Fruit fly (Drosophila melanogaster): ENCODE measurements around the gene CG15024.

Gene CG15024

DNA sequence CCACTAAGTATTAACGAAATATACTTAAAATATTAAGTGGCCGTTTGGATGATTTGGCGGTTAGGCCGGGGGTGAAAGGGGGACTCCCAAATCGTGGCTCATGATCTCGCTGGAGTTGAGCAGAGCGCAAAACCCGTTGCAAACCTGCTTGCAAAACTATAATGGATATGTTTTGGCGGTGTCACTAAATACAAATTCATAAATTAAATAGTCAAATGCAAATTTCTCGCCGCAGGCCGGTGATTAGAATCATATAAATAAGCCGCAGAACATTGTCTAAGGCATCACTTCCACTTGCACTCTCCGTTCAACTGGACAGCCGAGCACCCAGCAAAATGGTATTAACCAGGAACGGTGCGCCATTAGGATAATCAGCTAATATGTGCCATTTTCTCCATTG lies 18.9 kb upstream of the CG15024 start, which contains the start of gene CG11350:
CG11350 (plus strand) TSS at position 301 of the 400 bp plus-strand sequence.
- no peak for TF ChIP-seq h (optimal IDR thresholded peaks at IDR 0.05)
- TF ChIP-seq Myc (optimal IDR thresholded peaks at IDR 0.05): no peak
- TF ChIP-seq insv (optimal IDR thresholded peaks at IDR 0.05): no peak
- TF ChIP-seq Sin3A (optimal IDR thresholded peaks at IDR 0.05): no peak
- no peak for TF ChIP-seq psq (optimal IDR thresholded peaks at IDR 0.05)
- no peak for TF ChIP-seq ttk (optimal IDR thresholded peaks at IDR 0.05)

DNA sequence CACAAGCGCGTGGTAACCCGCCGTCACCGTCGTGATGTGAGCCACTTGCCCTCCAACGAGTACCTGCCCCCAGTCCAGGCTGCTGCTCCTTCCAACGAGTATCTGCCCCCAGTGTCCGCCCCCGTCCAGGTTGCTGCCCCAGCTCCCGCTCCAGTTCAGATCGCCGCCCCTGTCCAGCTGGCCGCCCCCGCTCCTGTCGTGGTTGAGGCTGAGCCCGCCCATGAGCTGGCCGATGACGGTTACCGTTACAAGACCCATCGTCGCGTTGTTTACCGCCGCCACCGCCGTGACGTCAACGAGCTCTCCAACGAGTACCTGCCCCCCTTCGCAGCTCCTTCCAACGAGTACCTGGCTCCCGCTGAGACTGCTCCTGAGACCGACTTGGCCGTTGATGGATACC lies 17.1 kb upstream of the CG15024 start:
- TF ChIP-seq insv (optimal IDR thresholded peaks at IDR 0.05) (no peak), psq (optimal IDR thresholded peaks at IDR 0.05) (no peak), ttk (optimal IDR thresholded peaks at IDR 0.05) (no peak), h (optimal IDR thresholded peaks at IDR 0.05) (no peak), Sin3A (optimal IDR thresholded peaks at IDR 0.05) (no peak), Myc (optimal IDR thresholded peaks at IDR 0.05) (no peak)

DNA sequence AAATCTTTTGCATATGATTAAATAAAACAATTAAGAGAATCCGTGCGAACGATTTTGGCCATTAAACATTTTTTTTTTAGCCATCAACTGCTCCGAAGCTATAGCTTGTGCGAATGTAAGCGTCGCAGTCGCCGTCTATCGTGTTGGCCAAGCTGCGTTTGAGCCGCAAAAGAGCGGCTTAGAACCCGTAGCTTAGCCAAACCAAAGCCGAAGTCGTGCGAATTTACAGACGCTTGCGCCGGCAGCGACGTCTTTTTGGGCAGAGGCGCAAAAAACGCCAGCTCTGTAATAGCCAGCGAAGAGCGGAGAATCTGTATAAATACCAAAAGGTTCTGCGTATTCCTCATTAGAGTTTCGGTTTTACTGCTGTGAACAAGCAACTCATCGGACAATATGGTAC lies 16.3 kb upstream of the CG15024 start, which contains the start of gene CG7465:
CG7465 (plus strand) TSS at position 346 of the 400 bp plus-strand sequence.
- TF ChIP-seq h (optimal IDR thresholded peaks at IDR 0.05): no peak

DNA sequence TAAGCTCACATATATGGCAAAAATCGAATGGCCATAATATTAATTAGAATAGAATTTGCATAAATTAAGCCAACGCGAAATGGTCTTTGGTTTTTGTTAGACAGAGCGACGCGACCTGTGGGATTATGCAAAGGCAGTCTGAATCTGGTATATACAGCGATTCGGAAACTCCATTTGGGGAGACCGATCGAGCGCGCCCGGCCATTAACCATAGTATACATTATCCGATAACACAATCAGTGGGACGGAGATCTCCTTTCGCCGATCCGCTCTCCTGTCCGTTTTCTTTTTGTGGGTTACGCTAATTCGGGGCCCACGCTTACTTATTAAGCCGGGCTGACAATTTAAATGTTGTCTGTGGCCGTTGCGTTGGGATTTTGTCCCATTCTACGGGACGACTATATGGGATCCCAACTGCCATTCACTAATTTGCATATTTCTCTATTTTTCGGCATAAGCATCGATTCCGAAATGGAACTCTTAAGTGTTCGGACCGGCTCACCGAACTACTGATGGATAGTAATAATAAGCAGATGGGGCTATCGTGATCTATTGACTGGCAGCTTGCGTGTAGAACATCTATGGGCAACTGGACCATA lies 14.1 kb upstream of the CG15024 start:
- TF ChIP-seq Myc (optimal IDR thresholded peaks at IDR 0.05) (no peak), insv (optimal IDR thresholded peaks at IDR 0.05) (no peak), h (optimal IDR thresholded peaks at IDR 0.05) (no peak), psq (optimal IDR thresholded peaks at IDR 0.05) (no peak), ttk (optimal IDR thresholded peaks at IDR 0.05) (no peak), Sin3A (optimal IDR thresholded peaks at IDR 0.05) (no peak)

DNA sequence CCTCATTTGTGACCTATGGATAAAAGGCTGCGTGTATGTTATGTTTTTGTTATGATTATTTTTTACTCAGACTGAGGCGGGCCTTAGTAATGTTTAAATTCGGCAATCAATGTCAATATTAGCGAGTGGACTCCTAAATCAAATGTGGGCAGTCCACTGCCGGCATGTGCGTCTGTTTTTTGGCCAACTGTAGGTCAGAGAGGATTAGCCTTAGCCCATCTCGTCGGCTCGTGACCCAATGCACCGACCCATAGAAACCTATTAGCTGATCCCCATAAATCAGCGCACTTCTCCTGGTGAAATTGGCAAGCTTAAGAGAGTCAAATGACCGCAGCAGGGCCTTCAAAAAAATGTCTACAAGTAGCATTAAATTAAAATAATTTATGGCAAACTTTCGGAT lies 12.1 kb upstream of the CG15024 start:
- TF ChIP-seq Myc (optimal IDR thresholded peaks at IDR 0.05) (no peak), psq (optimal IDR thresholded peaks at IDR 0.05) (no peak), insv (optimal IDR thresholded peaks at IDR 0.05) (no peak), h (optimal IDR thresholded peaks at IDR 0.05) (no peak), Sin3A (optimal IDR thresholded peaks at IDR 0.05) (no peak), ttk (optimal IDR thresholded peaks at IDR 0.05) (no peak)

DNA sequence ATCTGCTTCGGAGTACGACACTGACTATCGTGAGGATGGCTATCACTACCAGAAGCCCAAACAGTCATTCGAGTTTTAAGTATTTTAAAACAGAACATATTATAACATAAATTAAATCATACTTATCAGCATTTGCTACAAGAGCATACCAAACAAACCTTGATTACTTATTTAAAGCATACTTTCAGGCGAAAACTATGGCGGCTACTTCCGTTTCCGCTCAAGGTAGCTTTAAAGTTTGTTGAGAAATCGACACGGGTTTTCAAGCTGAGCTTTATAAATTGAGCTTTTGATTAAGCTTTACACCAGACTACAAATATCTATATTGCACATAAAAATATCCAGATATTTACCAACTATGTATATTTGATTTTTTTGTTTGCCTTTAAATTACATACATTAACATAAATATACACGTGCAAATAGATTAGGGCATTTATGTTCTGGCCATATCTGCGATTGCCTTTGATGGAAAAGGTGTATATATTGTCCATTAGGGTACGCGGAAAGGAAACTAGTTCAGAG lies 11.4 kb upstream of the CG15024 start:
- no peak for TF ChIP-seq h (optimal IDR thresholded peaks at IDR 0.05)
- no peak for TF ChIP-seq psq (optimal IDR thresholded peaks at IDR 0.05)
- no peak for TF ChIP-seq ttk (optimal IDR thresholded peaks at IDR 0.05)
- no peak for TF ChIP-seq insv (optimal IDR thresholded peaks at IDR 0.05)
- no peak for TF ChIP-seq Myc (optimal IDR thresholded peaks at IDR 0.05)
- TF ChIP-seq Sin3A (optimal IDR thresholded peaks at IDR 0.05): no peak

DNA sequence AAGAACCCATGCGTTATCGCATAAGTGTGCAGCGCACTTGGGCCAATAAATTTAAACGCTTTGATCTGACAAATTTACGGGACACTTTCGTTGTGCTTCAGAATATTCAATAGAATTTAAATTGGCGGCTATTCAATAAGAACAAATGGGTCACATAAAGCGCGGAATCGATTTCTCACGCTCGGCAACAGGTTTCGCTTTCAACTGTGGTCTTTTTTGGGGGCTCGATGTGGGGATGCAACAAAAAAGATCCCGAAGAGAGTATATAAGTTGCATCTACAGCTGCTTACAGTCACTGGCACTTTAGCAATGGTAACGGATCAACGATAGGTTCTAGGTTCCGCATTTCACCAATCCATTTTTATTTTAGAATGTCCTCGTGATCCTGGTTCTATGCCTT lies 9.1 kb upstream of the CG15024 start, which contains the start of gene CG11349:
CG11349 (plus strand) TSS at position 301 of the 400 bp plus-strand sequence.
- TF ChIP-seq h (optimal IDR thresholded peaks at IDR 0.05) (no peak), Myc (optimal IDR thresholded peaks at IDR 0.05) (no peak), insv (optimal IDR thresholded peaks at IDR 0.05) (no peak), ttk (optimal IDR thresholded peaks at IDR 0.05) (no peak), psq (optimal IDR thresholded peaks at IDR 0.05) (no peak), Sin3A (optimal IDR thresholded peaks at IDR 0.05) (no peak)

DNA sequence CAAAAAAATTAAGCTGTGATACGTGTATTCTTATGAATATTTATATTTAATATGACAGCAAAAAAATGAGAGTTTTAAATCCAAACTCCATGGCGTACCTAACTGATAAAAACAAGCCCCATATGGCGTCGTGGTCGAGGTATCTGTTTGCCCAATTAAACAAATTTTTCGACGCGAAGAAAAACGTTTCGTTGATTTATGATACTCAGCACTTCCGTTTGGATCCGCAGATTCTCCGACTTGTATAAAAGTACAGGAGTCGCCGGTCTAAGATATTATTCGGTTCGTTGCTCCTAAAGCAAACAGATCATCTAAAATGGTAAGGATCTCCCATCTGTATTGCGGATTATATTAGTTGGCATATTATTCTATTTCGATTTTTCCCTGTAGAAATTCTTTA lies 7.8 kb upstream of the CG15024 start, which contains the start of gene CG32248:
CG32248 (plus strand) TSS at position 301 of the 400 bp plus-strand sequence.
- TF ChIP-seq h (optimal IDR thresholded peaks at IDR 0.05) (no peak), Myc (optimal IDR thresholded peaks at IDR 0.05) (no peak)

DNA sequence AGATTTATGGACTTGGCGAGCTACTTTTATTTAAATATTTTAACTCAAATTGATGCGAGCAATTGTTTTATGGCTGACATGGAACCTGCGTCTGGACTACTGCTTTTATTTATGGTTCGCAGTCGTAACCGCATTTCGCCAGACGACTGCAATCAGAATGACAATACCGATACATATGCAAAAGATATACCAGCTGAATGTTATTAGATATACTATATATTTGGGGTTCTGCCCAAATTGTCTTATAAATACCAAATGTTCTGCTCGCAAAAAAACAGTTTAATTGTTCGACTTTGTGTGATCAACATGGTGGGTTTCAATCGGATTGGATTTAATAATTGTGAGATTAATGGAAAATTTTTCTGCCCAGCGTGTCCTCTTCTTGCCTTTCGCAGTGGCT lies 6.1 kb upstream of the CG15024 start, which contains the start of gene CG32249:
CG32249 (plus strand) TSS at position 301 of the 400 bp plus-strand sequence.
- no peak for TF ChIP-seq psq (optimal IDR thresholded peaks at IDR 0.05)
- no peak for TF ChIP-seq Sin3A (optimal IDR thresholded peaks at IDR 0.05)
- no peak for TF ChIP-seq ttk (optimal IDR thresholded peaks at IDR 0.05)
- TF ChIP-seq Myc (optimal IDR thresholded peaks at IDR 0.05): no peak
- TF ChIP-seq h (optimal IDR thresholded peaks at IDR 0.05): no peak
- no peak for TF ChIP-seq insv (optimal IDR thresholded peaks at IDR 0.05)

DNA sequence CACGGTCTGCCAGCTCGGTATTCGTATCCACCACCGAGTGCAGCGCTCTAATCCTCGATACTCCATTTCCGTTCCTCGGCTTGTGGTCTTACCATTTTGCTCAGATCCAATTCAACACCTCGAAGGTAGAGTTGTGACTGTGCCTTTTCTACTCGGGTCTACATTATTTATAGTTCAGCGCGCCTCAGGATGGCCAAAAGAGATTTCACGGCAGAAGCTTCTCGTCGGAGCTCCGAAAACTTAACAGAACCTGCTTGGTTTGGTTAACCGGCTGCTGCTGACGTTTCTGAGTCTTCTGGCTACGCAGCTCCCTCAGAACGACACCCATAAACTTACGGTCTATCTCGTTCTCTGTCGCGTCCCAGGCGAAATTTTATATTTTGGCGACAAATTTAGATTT lies 2.9 kb upstream of the CG15024 start, which contains the start of gene CG32241:
CG32241 (minus strand) TSS at position 101 of the 400 bp plus-strand sequence.
- TF ChIP-seq Sin3A (optimal IDR thresholded peaks at IDR 0.05): no peak
- no peak for TF ChIP-seq ttk (optimal IDR thresholded peaks at IDR 0.05)
- no peak for TF ChIP-seq psq (optimal IDR thresholded peaks at IDR 0.05)
- no peak for TF ChIP-seq Myc (optimal IDR thresholded peaks at IDR 0.05)

DNA sequence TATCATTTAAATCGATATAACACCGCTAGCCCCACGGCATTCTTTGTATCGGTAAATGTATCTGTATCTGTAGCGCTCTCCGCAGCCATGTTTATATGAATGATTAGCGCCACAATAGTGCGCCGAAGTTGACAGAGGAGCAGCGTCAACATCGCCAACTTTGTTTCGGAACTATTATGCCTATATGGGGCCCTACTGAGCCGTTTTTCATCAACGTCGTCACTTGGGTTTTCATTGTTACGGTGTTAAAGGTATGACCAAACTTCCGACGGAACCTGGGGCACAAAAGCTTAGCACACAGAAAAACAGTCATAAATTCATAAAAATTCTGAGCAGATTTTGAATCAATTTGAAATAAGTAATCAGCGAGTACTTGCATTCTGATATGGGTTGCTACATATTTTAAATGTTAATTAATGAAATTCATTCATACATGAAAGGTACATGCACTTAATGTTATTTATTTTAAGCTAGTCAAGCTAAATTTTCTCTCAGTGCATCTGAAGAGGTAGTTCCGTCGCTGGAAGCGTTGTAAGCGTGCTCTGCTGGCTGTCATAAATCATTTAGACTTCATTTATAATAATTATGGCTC lies 2.1 kb downstream of the CG15024 start, which contains the start of gene CG15023:
CG15023 (minus strand) TSS at position 51 of the 592 bp plus-strand sequence.
- TF ChIP-seq insv (optimal IDR thresholded peaks at IDR 0.05): no peak
- TF ChIP-seq Myc (optimal IDR thresholded peaks at IDR 0.05): no peak
- TF ChIP-seq ttk (optimal IDR thresholded peaks at IDR 0.05): no peak
- no peak for TF ChIP-seq h (optimal IDR thresholded peaks at IDR 0.05)
- no peak for TF ChIP-seq Sin3A (optimal IDR thresholded peaks at IDR 0.05)

DNA sequence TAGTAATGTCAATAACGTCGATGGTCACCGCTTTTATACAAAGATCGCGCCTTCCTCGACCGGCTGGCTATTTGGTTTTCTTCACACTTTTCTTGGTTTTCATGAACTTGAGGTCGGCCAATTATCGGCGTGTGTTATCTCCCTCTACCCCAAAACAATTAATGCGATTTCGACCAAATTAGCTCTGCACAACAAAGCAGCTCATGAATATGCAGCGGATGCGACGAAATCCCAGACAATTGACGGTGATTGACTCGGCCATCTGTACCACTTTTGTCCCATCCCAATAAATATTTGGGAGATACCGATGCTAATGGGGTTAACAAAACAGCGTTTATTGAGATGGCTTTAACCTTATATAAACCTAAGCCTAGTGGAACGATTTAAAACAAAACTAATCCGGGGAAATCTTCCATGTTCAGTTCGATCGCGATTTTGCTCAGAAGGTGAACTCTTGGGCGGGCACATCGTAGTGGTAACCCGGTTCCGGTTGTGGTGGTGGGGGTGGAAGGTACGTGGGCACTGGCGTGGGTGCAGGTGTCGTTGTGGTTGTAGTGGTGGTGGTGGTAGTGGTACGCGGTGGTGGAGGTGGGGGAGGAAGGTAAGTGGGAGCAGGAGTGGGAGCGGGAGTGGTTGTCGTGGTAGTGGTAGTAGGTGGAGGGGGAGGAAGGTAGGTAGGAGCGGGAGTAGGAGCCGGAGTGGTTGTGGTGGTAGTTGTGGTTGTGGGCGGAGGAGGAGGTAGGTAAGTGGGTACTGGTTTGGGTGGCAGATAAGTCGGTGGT lies 3.1 kb downstream of the CG15024 start, which contains the start of gene CG15022:
CG15022 (minus strand) TSS at position 11 of the 782 bp plus-strand sequence.
- TF ChIP-seq ttk (optimal IDR thresholded peaks at IDR 0.05): no peak
- no peak for TF ChIP-seq h (optimal IDR thresholded peaks at IDR 0.05)
- TF ChIP-seq Sin3A (optimal IDR thresholded peaks at IDR 0.05): no peak
